Worm (Caenorhabditis elegans) whole organism, L1 larva: ENCODE measurements around the gene F46G10.4.

Experiments used
- ama-1 ChIP-seq: fragments of 150-350 bp; optimal IDR thresholded peaks from 2 replicates; lab custom pipeline; 2014
- dpl-1 ChIP-seq, 3 experiments: fragments of 150-350 bp in 2 of 3; sonication (generic microtip) in 1 of 3; optimal IDR thresholded peaks; 2 replicates each; lab custom pipeline; 2014 to 2017; ENCODE audit warnings: missing biosample characterization in 3 of 3, missing genetic modification characterization in 3 of 3, missing genetic modification reagents in 3 of 3
- egl-27 ChIP-seq, 2 experiments: fragments of 150-350 bp in 1 of 2; sonication (generic microtip); optimal IDR thresholded peaks; 3 replicates each; lab custom pipeline; 2017 to 2018; ENCODE audit warnings: missing biosample characterization in 2 of 2, missing genetic modification characterization in 2 of 2, missing genetic modification reagents in 2 of 2
- fkh-10 ChIP-seq: sonication (generic microtip); optimal IDR thresholded peaks from 2 replicates; lab custom pipeline; 2017; ENCODE audit warnings: missing biosample characterization, missing genetic modification reagents, missing genetic modification characterization
- lin-39 ChIP-seq: fragments of 150-350 bp; optimal IDR thresholded peaks from 2 replicates; lab custom pipeline; 2014; ENCODE audit warnings: missing biosample characterization, missing genetic modification reagents, missing genetic modification characterization
- lir-3 ChIP-seq: sonication (generic microtip); optimal IDR thresholded peaks from 2 replicates; lab custom pipeline; 2016; ENCODE audit warnings: mild to moderate bottlenecking, missing genetic modification characterization, moderate library complexity, missing compliant biosample characterization; ENCODE audit not compliant: poor library complexity
- nhr-12 ChIP-seq: sonication (generic microtip); optimal IDR thresholded peaks from 2 replicates; lab custom pipeline; 2017; ENCODE audit warnings: missing biosample characterization, missing genetic modification characterization
- nhr-19 ChIP-seq: fragments of 200-800 bp; sonication (Bioruptor generic); conservative IDR thresholded peaks from 2 replicates; pipeline ENCODE4 v1.3.6; 2022; ENCODE audit warnings: missing genetic modification characterization, missing compliant biosample characterization
- nhr-76 ChIP-seq: sonication (generic microtip); optimal IDR thresholded peaks from 2 replicates; lab custom pipeline; 2017; ENCODE audit warnings: missing biosample characterization, missing genetic modification characterization
- nhr-77 ChIP-seq: fragments of 150-350 bp; optimal IDR thresholded peaks from 2 replicates; lab custom pipeline; 2014; ENCODE audit warnings: missing biosample characterization, missing genetic modification characterization
- nhr-85 ChIP-seq: sonication (generic microtip); peaks from one replicate; lab custom pipeline; 2016; ENCODE audit warnings: missing genetic modification characterization, inconsistent platforms, missing compliant biosample characterization
- rnt-1 ChIP-seq: sonication (generic microtip); optimal IDR thresholded peaks from 2 replicates; lab custom pipeline; 2016; ENCODE audit warnings: mild to moderate bottlenecking, missing genetic modification characterization, moderate library complexity, missing compliant biosample characterization
- snpc-4 ChIP-seq: fragments of 150-350 bp; optimal IDR thresholded peaks from 2 replicates; lab custom pipeline; 2014; ENCODE audit warnings: missing biosample characterization, missing genetic modification characterization
- xbp-1 ChIP-seq: sonication (generic microtip); optimal IDR thresholded peaks from 2 replicates; lab custom pipeline; 2016; ENCODE audit warnings: missing genetic modification characterization, missing compliant biosample characterization

DNA sequence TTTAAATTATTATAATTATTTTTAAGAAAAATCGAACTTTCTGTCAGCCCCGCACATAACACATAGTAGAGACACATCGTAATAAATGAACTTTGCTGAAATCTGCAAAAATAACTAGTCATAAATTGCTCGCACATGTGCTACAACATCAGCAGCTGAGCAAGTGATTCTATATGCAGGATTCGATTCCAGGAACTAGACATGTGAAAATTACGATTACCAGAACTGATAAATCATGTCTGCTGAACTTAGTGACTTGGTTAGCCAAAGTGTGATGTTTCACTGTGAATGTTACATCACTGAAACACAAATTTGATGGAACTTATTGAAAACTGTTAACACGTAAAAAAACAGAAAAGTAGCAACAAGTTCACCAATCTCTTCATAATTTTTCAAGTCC, 13.4 kb downstream of the F46G10.4 start:
- no peak for TF ChIP-seq ama-1 (lab: Kevin White, UChicago)
- no peak for TF ChIP-seq lin-39
- TF ChIP-seq rnt-1 (tag; lab: Kevin White, UChicago), result no peak
- TF ChIP-seq nhr-76, result no peak
- no peak for TF ChIP-seq nhr-77
- no peak for TF ChIP-seq snpc-4 (tag; lab: Kevin White, UChicago)
- TF ChIP-seq dpl-1 (GFP tag; optimal IDR thresholded peaks at IDR 0.05; lab: Kevin White, UChicago), result no peak
- TF ChIP-seq xbp-1 (tag; lab: Kevin White, UChicago), result no peak
- TF ChIP-seq egl-27 (tag; optimal IDR thresholded peaks at IDR 0.05; lab: Kevin White, UChicago), result no peak
- TF ChIP-seq fkh-10 (GFP tag; lab: Kevin White, UChicago), result no peak
- no peak for TF ChIP-seq nhr-85
- TF ChIP-seq lir-3, result no peak
- TF ChIP-seq nhr-19, result no peak
- no peak for TF ChIP-seq nhr-12 (tag; lab: Kevin White, UChicago)
